Worm (Caenorhabditis elegans) whole organism, L4 larva: ENCODE results near the gene twk-14.

Experiments
- Y75B8A.6 ChIP-seq: fragments of 200-800 bp; sonication (Bioruptor generic); IDR thresholded peaks from 2 replicates; pipeline ENCODE4 v1.3.6; 2022; ENCODE audit warnings: missing genetic modification reagents, missing genetic modification characterization, missing compliant biosample characterization
- ZK546.5 ChIP-seq, 2 experiments: sonication (generic microtip); optimal IDR thresholded peaks; 2 replicates each; lab custom pipeline; 2017; ENCODE audit warnings: missing biosample characterization in 2 of 2, missing genetic modification characterization in 2 of 2
- ama-1 ChIP-seq: fragments of 150-350 bp; optimal IDR thresholded peaks from 2 replicates; lab custom pipeline; 2014; ENCODE audit warnings: inconsistent platforms, mixed read lengths
- ceh-20 ChIP-seq: fragments of 200-800 bp; sonication (Bioruptor generic); IDR thresholded peaks from 2 replicates; pipeline ENCODE4 v1.3.6; 2022; ENCODE audit warnings: missing genetic modification reagents, missing genetic modification characterization, missing compliant biosample characterization
- ceh-28 ChIP-seq: fragments of 150-350 bp; optimal IDR thresholded peaks from 2 replicates; lab custom pipeline; 2014; ENCODE audit warnings: missing biosample characterization, missing genetic modification reagents, missing genetic modification characterization
- ceh-32 ChIP-seq: sonication (generic microtip); optimal IDR thresholded peaks from 2 replicates; lab custom pipeline; 2016; ENCODE audit warnings: mild to moderate bottlenecking, missing genetic modification characterization, missing compliant biosample characterization; ENCODE audit not compliant: poor library complexity
- ceh-44 ChIP-seq: fragments of 200-800 bp; sonication (Bioruptor generic); IDR thresholded peaks from 2 replicates; pipeline ENCODE4 v1.3.6; 2022; ENCODE audit warnings: missing genetic modification reagents, missing genetic modification characterization, missing compliant biosample characterization
- ces-1 ChIP-seq: fragments of 150-350 bp; sonication (generic microtip); optimal IDR thresholded peaks from 4 replicates; lab custom pipeline; 2014; ENCODE audit warnings: missing biosample characterization, missing genetic modification reagents, missing genetic modification characterization
- daf-16 ChIP-seq, 3 experiments: sonication (generic microtip); optimal IDR thresholded peaks; 2 replicates each; lab custom pipeline; 2016 to 2017; ENCODE audit warnings: missing genetic modification characterization in 3 of 3, missing genetic modification reagents in 3 of 3, mild to moderate bottlenecking in 2 of 3, missing compliant biosample characterization in 2 of 3, missing biosample characterization in 1 of 3, moderate library complexity in 1 of 3
- dmd-8 ChIP-seq: fragments of 200-800 bp; sonication (Bioruptor generic); IDR thresholded peaks from 2 replicates; pipeline ENCODE4 v1.3.6; 2022; ENCODE audit warnings: missing genetic modification characterization, missing compliant biosample characterization
- dmd-9 ChIP-seq: fragments of 200-800 bp; sonication (Bioruptor generic); IDR thresholded peaks from 2 replicates; pipeline ENCODE4 v1.3.6; 2022; ENCODE audit warnings: missing genetic modification reagents, missing genetic modification characterization, missing compliant biosample characterization
- duxl-1 ChIP-seq: sonication (generic microtip); optimal IDR thresholded peaks from 2 replicates; lab custom pipeline; 2016; ENCODE audit warnings: mild to moderate bottlenecking, missing genetic modification characterization, moderate library complexity, missing compliant biosample characterization; ENCODE audit not compliant: poor library complexity
- fos-1 ChIP-seq: fragments of 150-350 bp; optimal IDR thresholded peaks from 2 replicates; lab custom pipeline; 2014; ENCODE audit warnings: missing biosample characterization, missing genetic modification characterization
- lin-1 ChIP-seq: fragments of 200-800 bp; sonication (Bioruptor generic); IDR thresholded peaks from 2 replicates; pipeline ENCODE4 v1.3.6; 2022; ENCODE audit warnings: missing genetic modification reagents, missing genetic modification characterization, missing compliant biosample characterization
- lin-29 ChIP-seq: fragments of 200-800 bp; sonication (Bioruptor generic); IDR thresholded peaks from 2 replicates; pipeline ENCODE4 v1.3.6; 2022; ENCODE audit warnings: missing genetic modification reagents, missing genetic modification characterization, missing compliant biosample characterization
- lin-38 ChIP-seq: fragments of 200-800 bp; sonication (Bioruptor generic); IDR thresholded peaks from 2 replicates; pipeline ENCODE4 v1.3.6; 2022; ENCODE audit warnings: missing genetic modification reagents, missing genetic modification characterization, missing compliant biosample characterization
- lin-39 ChIP-seq: fragments of 150-350 bp; optimal IDR thresholded peaks from 2 replicates; lab custom pipeline; 2014; ENCODE audit warnings: missing biosample characterization, missing genetic modification reagents, missing genetic modification characterization
- lir-3 ChIP-seq: sonication (generic microtip); optimal IDR thresholded peaks from 2 replicates; lab custom pipeline; 2016; ENCODE audit warnings: mild to moderate bottlenecking, missing genetic modification characterization, missing compliant biosample characterization
- lsy-2 ChIP-seq, 2 experiments: fragments of 150-350 bp in 1 of 2; sonication (generic microtip) in 1 of 2; optimal IDR thresholded peaks; 2 replicates each; lab custom pipeline; 2014 to 2017; ENCODE audit warnings: missing biosample characterization in 2 of 2, missing genetic modification characterization in 2 of 2
- mdl-1 ChIP-seq, 2 experiments: fragments of 150-350 bp in 1 of 2; sonication (generic microtip) in 1 of 2; optimal IDR thresholded peaks; 2 replicates each; lab custom pipeline; 2014 to 2017; ENCODE audit warnings: missing biosample characterization in 2 of 2, missing genetic modification characterization in 2 of 2
- mdt-29 ChIP-seq: fragments of 200-800 bp; sonication (Bioruptor generic); IDR thresholded peaks from 2 replicates; pipeline ENCODE4 v1.3.6; 2022; ENCODE audit warnings: missing genetic modification reagents, missing genetic modification characterization, missing compliant biosample characterization
- mep-1 ChIP-seq: fragments of 150-350 bp; sonication (generic microtip); optimal IDR thresholded peaks from 3 replicates; lab custom pipeline; 2014; ENCODE audit warnings: missing biosample characterization, missing genetic modification characterization
- mxl-3 ChIP-seq: fragments of 200-800 bp; sonication (Bioruptor generic); optimal IDR thresholded peaks from 2 replicates; lab custom pipeline; 2018; ENCODE audit warnings: mild to moderate bottlenecking, missing genetic modification characterization, missing compliant biosample characterization
- nhr-10 ChIP-seq: fragments of 150-350 bp; optimal IDR thresholded peaks from 2 replicates; lab custom pipeline; 2014; ENCODE audit warnings: missing biosample characterization, missing genetic modification characterization
- nhr-41 ChIP-seq: fragments of 200-800 bp; sonication (Bioruptor generic); IDR thresholded peaks from 2 replicates; pipeline ENCODE4 v1.3.6; 2022; ENCODE audit warnings: missing genetic modification reagents, missing genetic modification characterization, missing compliant biosample characterization
- nhr-6 ChIP-seq: fragments of 150-350 bp; optimal IDR thresholded peaks from 2 replicates; lab custom pipeline; 2014; ENCODE audit warnings: missing biosample characterization, missing genetic modification characterization
- nhr-76 ChIP-seq: fragments of 150-350 bp; optimal IDR thresholded peaks from 2 replicates; lab custom pipeline; 2014; ENCODE audit warnings: missing biosample characterization, missing genetic modification characterization
- nhr-77 ChIP-seq: fragments of 150-350 bp; optimal IDR thresholded peaks from 2 replicates; lab custom pipeline; 2014; ENCODE audit warnings: missing biosample characterization, missing genetic modification characterization
- sdz-12 ChIP-seq: fragments of 200-800 bp; sonication (Bioruptor generic); optimal IDR thresholded peaks from 2 replicates; lab custom pipeline; 2018; ENCODE audit warnings: mild to moderate bottlenecking, missing genetic modification characterization, missing compliant biosample characterization
- skn-1 ChIP-seq: fragments of 150-350 bp; optimal IDR thresholded peaks from 2 replicates; lab custom pipeline; 2014; ENCODE audit warnings: missing biosample characterization, missing genetic modification characterization
- tag-97 ChIP-seq: fragments of 200-800 bp; sonication (Bioruptor generic); IDR thresholded peaks from 2 replicates; pipeline ENCODE4 v1.3.6; 2022; ENCODE audit warnings: missing genetic modification characterization, missing compliant biosample characterization
- tra-1 ChIP-seq: fragments of 200-800 bp; sonication (Bioruptor generic); IDR thresholded peaks from 2 replicates; pipeline ENCODE4 v1.3.6; 2022; ENCODE audit warnings: missing genetic modification reagents, missing genetic modification characterization, missing compliant biosample characterization
- unc-130 ChIP-seq: sonication (generic microtip); optimal IDR thresholded peaks from 2 replicates; lab custom pipeline; 2016; ENCODE audit warnings: missing genetic modification reagents, missing genetic modification characterization, missing compliant biosample characterization
- unc-39 ChIP-seq: sonication (generic microtip); optimal IDR thresholded peaks from 2 replicates; lab custom pipeline; 2017; ENCODE audit warnings: missing biosample characterization, missing genetic modification characterization
- unc-62 ChIP-seq, 3 experiments: fragments of 150-350 bp in 1 of 3; sonication (generic microtip); optimal IDR thresholded peaks in 2 of 3; peaks in 1 of 3; 1 replicate in 1 of 3; 2 replicates in 2 of 3; lab custom pipeline; 2014 to 2017; ENCODE audit warnings: missing biosample characterization in 3 of 3, missing genetic modification characterization in 3 of 3, missing genetic modification reagents in 3 of 3, missing genotype in 1 of 3
- zag-1 ChIP-seq: fragments of 150-350 bp; optimal IDR thresholded peaks from 2 replicates; lab custom pipeline; 2014; ENCODE audit warnings: missing biosample characterization, missing genetic modification characterization
- zfp-3 ChIP-seq: fragments of 200-800 bp; sonication (Bioruptor generic); conservative IDR thresholded peaks from 2 replicates; pipeline ENCODE4 v1.3.6; 2022; ENCODE audit warnings: missing genetic modification reagents, missing genetic modification characterization, missing compliant biosample characterization
- zip-11 ChIP-seq: fragments of 200-800 bp; sonication (Bioruptor generic); IDR thresholded peaks from 2 replicates; pipeline ENCODE4 v1.3.6; 2022; ENCODE audit warnings: missing genetic modification characterization, missing compliant biosample characterization
- ztf-7 ChIP-seq: fragments of 150-350 bp; optimal IDR thresholded peaks from 2 replicates; lab custom pipeline; 2014; ENCODE audit warnings: missing biosample characterization, missing genetic modification characterization

The twk-14 gene

ce11 chrV:12365104-12365503 is 30.4 kb downstream of the twk-14 start, which contains the start of gene fipr-2:
Gene fipr-2 (plus strand): TSS chrV:12365348.
- TF ChIP-seq nhr-77 (tag; lab: Kevin White, UChicago) (no peak), lir-3 (tag; lab: Kevin White, UChicago) (no peak), ceh-28 (tag; lab: Kevin White, UChicago) (no peak), zfp-3 (no peak), tag-97 (no peak), dmd-8 (GFP tag; lab: Robert Waterston, UW) (no peak), ama-1 (no peak), lin-29 (GFP tag; lab: Robert Waterston, UW) (no peak), lin-38 (GFP tag; lab: Robert Waterston, UW) (no peak), Y75B8A.6 (GFP tag; lab: Robert Waterston, UW) (no peak), daf-16 (GFP tag; optimal IDR thresholded peaks at IDR 0.05; lab: Kevin White, UChicago) (no peak), daf-16 (tag; optimal IDR thresholded peaks at IDR 0.05; lab: Kevin White, UChicago) (no peak), dmd-9 (GFP tag; lab: Robert Waterston, UW) (no peak)

- no peak for TF ChIP-seq mdt-29 (GFP tag; lab: Robert Waterston, UW)
- no peak for TF ChIP-seq zag-1
- TF ChIP-seq lin-39 (tag; lab: Kevin White, UChicago): no peak
- TF ChIP-seq nhr-76 (tag; lab: Kevin White, UChicago): no peak
- no peak for TF ChIP-seq ztf-7
- no peak for TF ChIP-seq nhr-10 (tag; lab: Kevin White, UChicago)
- TF ChIP-seq zfp-3: no peak
- TF ChIP-seq unc-62 (GFP tag; optimal IDR thresholded peaks at IDR 0.05 in 1 of 2; lab: Kevin White, UChicago): no peak
- TF ChIP-seq unc-62 (tag; optimal IDR thresholded peaks at IDR 0.05; lab: Kevin White, UChicago): no peak
- TF ChIP-seq tra-1: no peak
- no peak for TF ChIP-seq ces-1 (GFP tag; lab: Kevin White, UChicago)
- TF ChIP-seq sdz-12 (GFP tag; lab: Kevin White, UChicago): no peak
- TF ChIP-seq ceh-44: no peak
- TF ChIP-seq ceh-20: no peak
- no peak for TF ChIP-seq nhr-6 (tag; lab: Kevin White, UChicago)
- no peak for TF ChIP-seq ceh-32 (tag; lab: Kevin White, UChicago)
Measured at ce11 chrV:12361644-12362043, 33.9 kb downstream of the twk-14 start, which contains the start of gene fipr-1. Gene fipr-1 (minus strand): TSS chrV:12361744.

DNA sequence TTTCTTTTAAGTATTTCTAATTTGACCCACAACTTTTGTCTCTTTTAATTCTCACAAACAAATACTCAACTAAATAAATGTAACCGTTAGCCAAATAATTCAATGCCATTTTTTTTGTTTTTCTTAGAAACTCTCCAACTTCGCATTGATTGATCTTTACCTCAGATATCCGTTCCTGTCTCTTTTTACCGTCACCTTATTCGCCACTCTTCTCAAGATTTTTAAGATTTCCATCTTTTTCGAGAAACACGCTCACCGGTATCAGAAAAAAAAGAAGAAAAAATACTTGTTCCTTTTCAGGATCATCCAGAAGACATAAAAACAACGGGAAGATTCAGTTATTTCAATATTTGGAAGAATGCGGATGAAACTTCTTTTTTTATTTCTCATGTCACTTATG is 37.2 kb downstream of the twk-14 start, which contains the start of gene F23H12.5:
Gene F23H12.5 (plus strand): TSS at position 301 of the 400 bp plus-strand sequence.
- no peak for TF ChIP-seq unc-130 (GFP tag; lab: Kevin White, UChicago)

DNA sequence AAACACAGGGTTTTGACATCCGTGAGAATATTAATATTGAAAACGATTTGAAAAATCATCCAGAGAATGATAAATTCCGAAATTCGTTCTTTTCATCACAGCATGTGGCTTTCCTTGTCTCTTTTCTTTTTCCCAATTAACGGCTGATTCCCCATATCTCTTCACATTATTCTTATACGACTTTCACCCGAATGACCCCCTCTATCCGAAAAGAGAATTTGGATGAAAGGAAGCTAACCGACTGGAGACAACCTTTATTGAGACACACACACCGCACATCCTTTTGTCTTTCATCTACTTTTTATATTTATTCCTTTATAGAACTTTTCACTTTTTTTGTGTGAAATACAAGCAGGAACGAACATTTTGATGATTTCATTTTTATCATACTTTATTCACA is 37.9 kb downstream of the twk-14 start:
- TF ChIP-seq mxl-3 (no peak), duxl-1 (tag; lab: Kevin White, UChicago) (no peak), ceh-44 (no peak), zfp-3 (no peak), skn-1 (tag; lab: Kevin White, UChicago) (no peak), zip-11 (GFP tag; lab: Robert Waterston, UW) (no peak), nhr-41 (GFP tag; lab: Robert Waterston, UW) (no peak), ZK546.5 (tag; optimal IDR thresholded peaks at IDR 0.05; lab: Kevin White, UChicago) (no peak), mep-1 (no peak), unc-39 (no peak), lsy-2 (tag; optimal IDR thresholded peaks at IDR 0.05; lab: Kevin White, UChicago) (no peak), fos-1 (tag; lab: Kevin White, UChicago) (no peak), lin-1 (no peak), mdl-1 (tag; optimal IDR thresholded peaks at IDR 0.05; lab: Kevin White, UChicago) (no peak)
